Fruit fly (Drosophila melanogaster): ENCODE results near the gene Pgam5.

DNA sequence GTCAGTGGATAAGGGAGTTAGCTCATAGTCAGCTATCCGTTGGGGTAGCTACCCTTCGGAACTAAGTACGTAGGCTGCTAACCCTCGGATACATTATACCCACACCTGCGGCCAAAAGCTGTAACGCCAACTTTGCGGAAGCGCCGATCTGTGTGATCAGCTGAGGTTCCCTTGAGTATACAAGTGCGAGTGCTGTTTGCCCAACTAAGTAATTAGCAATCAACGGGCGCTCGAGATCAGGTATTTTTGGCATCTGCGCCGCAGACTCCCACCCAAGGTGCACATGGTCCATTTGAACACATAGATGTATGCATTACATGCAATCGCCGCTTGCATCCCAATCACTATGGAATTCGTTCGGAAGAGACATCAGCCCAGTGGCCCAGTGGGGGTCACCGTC is 19.3 kb downstream of the Pgam5 start:
- no peak for TF ChIP-seq Clk (GFP tag; optimal IDR thresholded peaks at IDR 0.05)
- TF ChIP-seq CG5204 (GFP tag; optimal IDR thresholded peaks at IDR 0.05), result no peak
- TF ChIP-seq cic (GFP tag; optimal IDR thresholded peaks at IDR 0.05), result no peak

All from whole organism, adult.